Worm (Caenorhabditis elegans) whole organism, L3 larva: ENCODE results near the gene F48F5.8.

Experiments used
- ama-1 ChIP-seq: fragments of 150-350 bp; optimal IDR thresholded peaks from 2 replicates; lab custom pipeline; 2018
- mml-1 ChIP-seq: fragments of 150-350 bp; sonication (generic microtip); optimal IDR thresholded peaks from 3 replicates; lab custom pipeline; 2014; ENCODE audit warnings: missing biosample characterization, missing genetic modification characterization

ce11 chrV:20416335-20416734 is 8.8 kb upstream of the F48F5.8 start:
- peak; percentile 10 for TF ChIP-seq ama-1 (lab: Kevin White, UChicago)
- no peak for TF ChIP-seq mml-1 (tag; lab: Kevin White, UChicago)
